Worm (Caenorhabditis elegans) whole organism, L2 larva: Measurements from ENCODE around the gene tre-2.

Experiments used
- lin-13 ChIP-seq: fragments of 150-350 bp; optimal IDR thresholded peaks from 2 replicates; lab custom pipeline; 2014; ENCODE audit warnings: missing biosample characterization, missing genetic modification reagents, missing genetic modification characterization
- ztf-4 ChIP-seq: fragments of 150-350 bp; optimal IDR thresholded peaks from 2 replicates; lab custom pipeline; 2014; ENCODE audit warnings: missing biosample characterization, missing genetic modification characterization

- TF ChIP-seq lin-13 (GFP tag; lab: Kevin White, UChicago) (no peak), ztf-4 (tag; lab: Kevin White, UChicago) (no peak)
Observed at ce11 chrIV:6872958-6873357, 10.3 kb downstream of the tre-2 start, which contains the start of gene srx-19.
